Worm (Caenorhabditis elegans): ENCODE results near the gene srz-62.

DNA sequence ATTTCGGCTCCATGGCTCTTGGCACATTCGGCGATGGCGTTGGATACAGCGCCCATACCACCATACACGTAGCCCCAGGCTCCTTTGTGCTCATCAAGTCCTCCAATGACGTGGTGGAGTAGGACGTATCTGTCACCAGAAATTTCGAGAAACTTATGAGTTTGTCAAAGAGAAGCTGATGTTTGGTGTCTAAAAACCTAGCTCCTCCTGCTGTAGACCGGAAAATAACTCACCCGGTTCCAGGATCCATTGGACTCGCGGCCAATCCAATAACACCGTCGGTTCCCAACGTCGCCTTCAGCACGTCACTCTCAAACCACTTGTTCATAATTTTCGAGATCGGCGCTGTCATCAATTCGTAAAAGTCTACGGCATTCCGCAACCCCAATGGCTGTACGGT is 23.3 kb upstream of the srz-62 start:
- no peak for TF ChIP-seq cog-1 (tag; optimal IDR thresholded peaks at IDR 0.05)
- TF ChIP-seq ztf-23 (GFP tag; IDR thresholded peaks at IDR 0.05), result no peak
- TF ChIP-seq klf-2 (GFP tag; conservative IDR thresholded peaks at IDR 0.05), result no peak
- no peak for TF ChIP-seq tab-1 (GFP tag; IDR thresholded peaks at IDR 0.05)
- TF ChIP-seq flt-1 (GFP tag; IDR thresholded peaks at IDR 0.05), result no peak
- no peak for TF ChIP-seq med-1 (GFP tag; optimal IDR thresholded peaks at IDR 0.05; ENCODE audit: insufficient read depth)
- TF ChIP-seq T22C8.4 (GFP tag; IDR thresholded peaks at IDR 0.05), result no peak
- no peak for TF ChIP-seq ztf-29 (GFP tag; IDR thresholded peaks at IDR 0.05)
